Worm (Caenorhabditis elegans): ENCODE measurements around the gene F36F12.7.

DNA sequence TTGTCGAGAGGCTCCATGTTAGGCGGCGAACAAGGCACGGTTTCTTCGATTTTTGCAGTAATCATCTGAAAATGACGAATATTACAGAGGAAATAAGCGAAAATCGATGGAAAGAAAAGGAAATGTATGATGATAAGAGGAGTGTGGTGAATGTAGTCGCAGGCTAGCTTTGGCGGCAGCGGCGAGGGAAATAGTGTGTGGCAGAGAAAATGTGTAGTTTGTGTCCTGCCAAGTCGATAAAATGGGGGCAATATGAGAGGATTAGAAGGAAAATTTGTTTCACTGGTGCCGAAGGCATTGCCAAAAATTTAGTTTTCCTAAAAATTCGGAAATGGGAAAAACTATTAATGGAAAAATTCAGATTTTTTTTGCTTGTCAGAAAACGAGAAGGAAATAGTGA is 32.4 kb upstream of the F36F12.7 start, which contains the start of gene nhr-86:
- TF ChIP-seq him-1 (tag; optimal IDR thresholded peaks at IDR 0.05) (no peak), dao-5 (tag; optimal IDR thresholded peaks at IDR 0.05) (no peak)
